Fruit fly (Drosophila melanogaster) whole organism, embryonic: ENCODE measurements around the gene CG15203.

Experiments
- CG10209 ChIP-seq: fragments of 200-800 bp; sonication (Bioruptor generic); optimal IDR thresholded peaks from 3 replicates; lab custom pipeline; 2017; ENCODE audit warnings: missing biosample characterization, mild to moderate bottlenecking, missing genetic modification characterization, missing genetic modification reagents
- CG10267 ChIP-seq: fragments of 200-800 bp; sonication (Bioruptor generic); optimal IDR thresholded peaks from 2 replicates; lab custom pipeline; 2018; ENCODE audit warnings: missing biosample characterization, mild to moderate bottlenecking, missing genetic modification characterization, moderate library complexity
- CG11560 ChIP-seq: fragments of 200-800 bp; sonication (Bioruptor generic); IDR thresholded peaks from 3 replicates; pipeline ENCODE4 v1.3.6; 2022; ENCODE audit warnings: missing biosample characterization, missing genetic modification characterization
- CG12942 ChIP-seq: fragments of 200-800 bp; sonication (Bioruptor generic); optimal IDR thresholded peaks from 3 replicates; lab custom pipeline; 2016; ENCODE audit warnings: missing biosample characterization, missing genetic modification characterization
- CG13296 ChIP-seq: fragments of 200-800 bp; sonication (Bioruptor generic); optimal IDR thresholded peaks from 3 replicates; lab custom pipeline; 2018; ENCODE audit warnings: missing biosample characterization, mild to moderate bottlenecking, missing genetic modification characterization
- CG16779 ChIP-seq: fragments of 200-800 bp; sonication (Bioruptor generic); IDR thresholded peaks from 2 replicates; pipeline ENCODE4 v1.3.6; 2022; ENCODE audit warnings: missing biosample characterization, missing genetic modification characterization
- CG17328 ChIP-seq: fragments of 200-800 bp; sonication (Bioruptor generic); IDR thresholded peaks from 2 replicates; pipeline ENCODE4 v1.3.6; 2022; ENCODE audit warnings: missing biosample characterization, missing genetic modification characterization
- CG17912 ChIP-seq: fragments of 200-800 bp; sonication (Bioruptor generic); optimal IDR thresholded peaks from 2 replicates; lab custom pipeline; 2018; ENCODE audit warnings: missing biosample characterization, mild to moderate bottlenecking, missing genetic modification characterization
- CG1832 ChIP-seq: fragments of 200-800 bp; sonication (Bioruptor generic); optimal IDR thresholded peaks from 2 replicates; lab custom pipeline; 2017; ENCODE audit warnings: missing biosample characterization, mild to moderate bottlenecking, missing genetic modification characterization, inconsistent platforms
- CG2678 ChIP-seq: fragments of 200-800 bp; sonication (Bioruptor generic); optimal IDR thresholded peaks from 3 replicates; lab custom pipeline; 2019; ENCODE audit warnings: missing biosample characterization, mild to moderate bottlenecking, missing genetic modification characterization, moderate library complexity
- CG33213 ChIP-seq: fragments of 200-800 bp; sonication (Bioruptor generic); optimal IDR thresholded peaks from 3 replicates; lab custom pipeline; 2016; ENCODE audit warnings: missing biosample characterization, missing genetic modification characterization
- CG33557 ChIP-seq: fragments of 200-800 bp; sonication (Bioruptor generic); optimal IDR thresholded peaks from 2 replicates; lab custom pipeline; 2019; ENCODE audit warnings: missing biosample characterization, mild to moderate bottlenecking, missing genetic modification characterization, moderate library complexity
- CG3407 ChIP-seq: fragments of 200-800 bp; sonication (Bioruptor generic); optimal IDR thresholded peaks from 2 replicates; lab custom pipeline; 2018; ENCODE audit warnings: missing biosample characterization, mild to moderate bottlenecking, missing genetic modification characterization
- CG5245 ChIP-seq: fragments of 200-800 bp; sonication (Bioruptor generic); optimal IDR thresholded peaks from 3 replicates; lab custom pipeline; 2016; ENCODE audit warnings: missing biosample characterization, missing genetic modification characterization
- CG6791 ChIP-seq: fragments of 200-800 bp; sonication (Bioruptor generic); IDR thresholded peaks from 3 replicates; pipeline ENCODE4 v1.3.6; 2022; ENCODE audit warnings: missing biosample characterization, missing genetic modification characterization; ENCODE audit not compliant: partially characterized antibody
- CG9437 ChIP-seq: fragments of 200-800 bp; sonication (Bioruptor generic); optimal IDR thresholded peaks from 2 replicates; lab custom pipeline; 2018; ENCODE audit warnings: missing biosample characterization, mild to moderate bottlenecking, missing genetic modification characterization
- CG9932 ChIP-seq: fragments of 200-800 bp; sonication (Bioruptor generic); IDR thresholded peaks from 2 replicates; pipeline ENCODE4 v1.3.6; 2022; ENCODE audit warnings: missing biosample characterization, missing genetic modification characterization
- CTCF ChIP-seq: fragments of 200-800 bp; sonication (Bioruptor generic); optimal IDR thresholded peaks from 2 replicates; lab custom pipeline; 2017; ENCODE audit warnings: missing biosample characterization, mild to moderate bottlenecking, missing genetic modification characterization, moderate library complexity
- CoRest ChIP-seq: fragments of 200-800 bp; sonication (Bioruptor generic); optimal IDR thresholded peaks from 3 replicates; lab custom pipeline; 2018; ENCODE audit warnings: missing biosample characterization, mild to moderate bottlenecking, missing genetic modification characterization, moderate library complexity
- ERR ChIP-seq: fragments of 200-800 bp; sonication (Bioruptor generic); optimal IDR thresholded peaks from 2 replicates; lab custom pipeline; 2016; ENCODE audit warnings: missing biosample characterization, missing genetic modification characterization
- Fer3 ChIP-seq: fragments of 200-800 bp; sonication (Bioruptor generic); optimal IDR thresholded peaks from 2 replicates; lab custom pipeline; 2018; ENCODE audit warnings: missing biosample characterization, mild to moderate bottlenecking, missing genetic modification characterization, moderate library complexity
- HHEX ChIP-seq: fragments of 200-800 bp; sonication (Bioruptor generic); optimal IDR thresholded peaks from 3 replicates; lab custom pipeline; 2017; ENCODE audit warnings: missing biosample characterization, mild to moderate bottlenecking, missing genetic modification characterization, missing genetic modification reagents
- Hr39 ChIP-seq: fragments of >200 bp; optimal IDR thresholded peaks from 2 replicates; lab custom pipeline; 2017
- Lpt ChIP-seq: fragments of >200 bp; optimal IDR thresholded peaks from 2 replicates; lab custom pipeline; 2018; ENCODE audit warnings: missing biosample characterization, missing genetic modification characterization
- MTF-1 ChIP-seq: fragments of 200-800 bp; sonication (Bioruptor generic); optimal IDR thresholded peaks from 2 replicates; lab custom pipeline; 2018; ENCODE audit warnings: missing biosample characterization, mild to moderate bottlenecking, missing genetic modification characterization, borderline replicate concordance
- NC2β ChIP-seq: fragments of 200-800 bp; sonication (Bioruptor generic); optimal IDR thresholded peaks from 2 replicates; lab custom pipeline; 2016; ENCODE audit warnings: missing biosample characterization, missing genetic modification characterization
- NFAT ChIP-seq: fragments of 200-800 bp; sonication (Bioruptor generic); IDR thresholded peaks from 2 replicates; pipeline ENCODE4 v1.3.6; 2022; ENCODE audit warnings: missing biosample characterization, missing genetic modification characterization
- Ssrp ChIP-seq: fragments of 200-800 bp; sonication (Bioruptor generic); optimal IDR thresholded peaks from 2 replicates; lab custom pipeline; 2018; ENCODE audit warnings: missing biosample characterization, mild to moderate bottlenecking, missing genetic modification characterization, moderate library complexity
- Xrp1 ChIP-seq: fragments of 200-800 bp; sonication (Bioruptor generic); IDR thresholded peaks from 2 replicates; pipeline ENCODE4 v1.3.6; 2022; ENCODE audit warnings: missing biosample characterization, missing genetic modification characterization
- YL-1 ChIP-seq: fragments of 200-800 bp; sonication (Bioruptor generic); optimal IDR thresholded peaks from 3 replicates; lab custom pipeline; 2017; ENCODE audit warnings: missing biosample characterization, mild to moderate bottlenecking, missing genetic modification characterization
- chm ChIP-seq: fragments of 200-800 bp; sonication (Bioruptor generic); IDR thresholded peaks from 2 replicates; pipeline ENCODE4 v1.3.6; 2022; ENCODE audit warnings: missing biosample characterization, missing genetic modification characterization
- crc ChIP-seq: fragments of 200-800 bp; sonication (Bioruptor generic); optimal IDR thresholded peaks from 2 replicates; lab custom pipeline; 2016; ENCODE audit warnings: missing biosample characterization, missing genetic modification characterization
- danr ChIP-seq: fragments of 200-800 bp; sonication (Bioruptor generic); IDR thresholded peaks from 2 replicates; pipeline ENCODE4 v1.3.6; 2022; ENCODE audit warnings: missing biosample characterization, missing genetic modification characterization
- dmrt11E ChIP-seq: fragments of 200-800 bp; sonication (Bioruptor generic); optimal IDR thresholded peaks from 3 replicates; lab custom pipeline; 2018; ENCODE audit warnings: missing biosample characterization, mild to moderate bottlenecking, missing genetic modification characterization, moderate library complexity
- dysf ChIP-seq: fragments of 200-800 bp; sonication (Bioruptor generic); IDR thresholded peaks from 3 replicates; pipeline ENCODE4 v1.3.6; 2022; ENCODE audit warnings: missing biosample characterization, missing genetic modification characterization
- eyg ChIP-seq: fragments of 200-800 bp; sonication (Bioruptor generic); optimal IDR thresholded peaks from 3 replicates; lab custom pipeline; 2016; ENCODE audit warnings: missing biosample characterization, missing genetic modification characterization
- fd102C ChIP-seq: fragments of 200-800 bp; sonication (Bioruptor generic); optimal IDR thresholded peaks from 2 replicates; lab custom pipeline; 2018; ENCODE audit warnings: missing biosample characterization, mild to moderate bottlenecking, missing genetic modification characterization, moderate library complexity
- gcm2 ChIP-seq: fragments of 200-800 bp; sonication (Bioruptor generic); optimal IDR thresholded peaks from 2 replicates; lab custom pipeline; 2016; ENCODE audit warnings: missing biosample characterization, missing genetic modification characterization
- gfzf ChIP-seq: fragments of 200-800 bp; sonication (Bioruptor generic); optimal IDR thresholded peaks from 2 replicates; lab custom pipeline; 2016; ENCODE audit warnings: missing biosample characterization, mild to moderate bottlenecking, missing genetic modification characterization, moderate library complexity
- her ChIP-seq: fragments of 200-800 bp; sonication (Bioruptor generic); optimal IDR thresholded peaks from 2 replicates; lab custom pipeline; 2016; ENCODE audit warnings: missing biosample characterization, missing genetic modification characterization
- kay ChIP-seq: fragments of 200-800 bp; sonication (Bioruptor generic); optimal IDR thresholded peaks from 2 replicates; lab custom pipeline; 2016; ENCODE audit warnings: missing biosample characterization, missing genetic modification characterization
- kni ChIP-seq: fragments of 200-800 bp; sonication (Bioruptor generic); optimal IDR thresholded peaks from 3 replicates; lab custom pipeline; 2017; ENCODE audit warnings: mild to moderate bottlenecking, missing biosample characterization, missing genetic modification reagents, missing genetic modification characterization
- mam ChIP-seq: fragments of 200-800 bp; sonication (Bioruptor generic); optimal IDR thresholded peaks from 3 replicates; lab custom pipeline; 2016; ENCODE audit warnings: missing biosample characterization, missing genetic modification characterization
- nmo ChIP-seq: fragments of 200-800 bp; sonication (Bioruptor generic); optimal IDR thresholded peaks from 2 replicates; lab custom pipeline; 2018; ENCODE audit warnings: missing biosample characterization, mild to moderate bottlenecking, missing genetic modification characterization, moderate library complexity
- odd ChIP-seq: fragments of 200-800 bp; sonication (Bioruptor generic); optimal IDR thresholded peaks from 2 replicates; lab custom pipeline; 2017; ENCODE audit warnings: missing biosample characterization, mild to moderate bottlenecking, missing genetic modification characterization
- onecut ChIP-seq: fragments of 200-800 bp; sonication (Bioruptor generic); IDR thresholded peaks from 2 replicates; pipeline ENCODE4 v1.3.6; 2022; ENCODE audit warnings: missing biosample characterization, missing genetic modification characterization
- pan ChIP-seq, 4 experiments: fragments of >200 bp in 3 of 4; fragments of 200-800 bp in 1 of 4; sonication (Bioruptor generic) in 1 of 4; optimal IDR thresholded peaks in 3 of 4; IDR thresholded peaks in 1 of 4; 2 replicates each; pipeline versions ENCODE4 v1.3.6 to Lab custom; 2017 to 2022; ENCODE audit warnings: missing biosample characterization in 2 of 4, missing genetic modification characterization in 2 of 4, mixed read lengths in 1 of 4
- pzg ChIP-seq: fragments of 200-800 bp; sonication (Bioruptor generic); optimal IDR thresholded peaks from 3 replicates; lab custom pipeline; 2018; ENCODE audit warnings: missing biosample characterization, mild to moderate bottlenecking, missing genetic modification characterization, moderate library complexity
- tx ChIP-seq: fragments of 200-800 bp; sonication (Bioruptor generic); optimal IDR thresholded peaks from 2 replicates; lab custom pipeline; 2016; ENCODE audit warnings: missing biosample characterization, missing genetic modification characterization
- zfh2 ChIP-seq: fragments of 200-800 bp; sonication (Bioruptor generic); optimal IDR thresholded peaks from 2 replicates; lab custom pipeline; 2016; ENCODE audit warnings: missing biosample characterization, missing genetic modification characterization

The CG15203 gene

DNA sequence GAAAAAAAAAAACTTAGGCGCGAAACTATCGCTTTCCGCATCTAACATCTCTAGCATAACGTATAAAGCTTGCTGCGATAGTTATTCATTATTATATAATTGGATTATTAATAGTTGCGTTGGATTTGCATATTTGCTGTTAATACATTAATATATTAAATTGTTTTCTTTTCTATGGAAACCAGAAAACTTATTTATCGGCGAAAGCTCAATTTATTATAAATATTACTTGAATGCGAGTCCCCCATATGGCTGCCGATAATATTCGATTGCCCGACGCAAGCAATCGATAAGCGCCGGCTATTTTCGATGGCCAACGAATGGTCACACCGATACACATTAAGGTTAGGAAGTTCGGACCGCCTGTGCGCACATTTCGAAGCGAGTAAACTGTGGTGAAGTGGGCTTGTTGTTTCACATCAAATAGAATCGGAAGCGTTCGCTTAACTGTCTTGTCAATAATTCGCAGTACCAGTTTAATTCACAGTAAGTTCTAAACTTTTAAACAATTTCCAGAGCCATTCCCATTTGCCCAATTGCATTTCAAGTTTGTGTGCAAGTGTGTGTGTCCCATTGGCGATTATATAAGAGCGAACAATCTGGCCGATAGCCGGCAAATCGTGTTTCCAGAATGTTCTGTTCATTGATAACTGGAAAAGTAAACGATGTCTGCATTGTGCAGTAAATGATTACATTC, 41.9 kb downstream of the CG15203 start, which contains the start of gene Hsp60A (continued):
- no peak for TF ChIP-seq crc (GFP tag; lab: Kevin White, UChicago)
- TF ChIP-seq CG12942 (GFP tag; lab: Kevin White, UChicago): peak; percentile 15
- TF ChIP-seq Lpt (GFP tag; lab: Kevin White, UChicago): no peak
- peak; percentile 33 for TF ChIP-seq dmrt11E
- TF ChIP-seq CTCF (GFP tag; lab: Kevin White, UChicago): no peak
- peak; percentile 36 for TF ChIP-seq CG13296 (GFP tag; lab: Kevin White, UChicago)
- no peak for TF ChIP-seq CG17912
- TF ChIP-seq odd (GFP tag; lab: Kevin White, UChicago): no peak
- no peak for TF ChIP-seq pan (optimal IDR thresholded peaks at IDR 0.05; lab: Kevin White, UChicago)
- TF ChIP-seq pan (GFP tag; optimal IDR thresholded peaks at IDR 0.05 in 1 of 2, IDR thresholded peaks at IDR 0.05 in 1 of 2): peak in 1 of 2 experiments; percentile 39
- TF ChIP-seq MTF-1: no peak
- TF ChIP-seq YL-1 (GFP tag; lab: Kevin White, UChicago): peak; percentile 6
- TF ChIP-seq Xrp1 (GFP tag; lab: Robert Waterston, UW): peak; percentile 28; the same call in 1 of the 2 replicates
- TF ChIP-seq mam (GFP tag; lab: Kevin White, UChicago): peak; percentile 34
- no peak for TF ChIP-seq CG16779 (GFP tag; lab: Robert Waterston, UW)
- TF ChIP-seq ERR: no peak
- TF ChIP-seq tx (GFP tag; lab: Kevin White, UChicago): no peak
- TF ChIP-seq gfzf: peak; percentile 66
- TF ChIP-seq nmo (GFP tag; lab: Kevin White, UChicago): peak; percentile 75
- TF ChIP-seq CG6791 (GFP tag; lab: Robert Waterston, UW): peak; percentile 78
- TF ChIP-seq CoRest (tag; lab: Kevin White, UChicago): peak; percentile 69
- TF ChIP-seq CG33213 (GFP tag; lab: Kevin White, UChicago): no peak
- no peak for TF ChIP-seq her (GFP tag; lab: Kevin White, UChicago)
- TF ChIP-seq onecut (GFP tag; lab: Robert Waterston, UW): no peak
- peak; percentile 18 for TF ChIP-seq HHEX
- no peak for TF ChIP-seq CG5245 (GFP tag; lab: Kevin White, UChicago)
- peak; percentile 48 for TF ChIP-seq Ssrp
- TF ChIP-seq zfh2 (GFP tag; lab: Kevin White, UChicago): no peak
- TF ChIP-seq pzg (GFP tag; lab: Kevin White, UChicago): peak; percentile 73
- TF ChIP-seq CG9932 (GFP tag; lab: Robert Waterston, UW): peak; percentile 69
- no peak; the same call in 2 of the 3 replicates for TF ChIP-seq dysf
- TF ChIP-seq danr (GFP tag; lab: Robert Waterston, UW): no peak
- TF ChIP-seq eyg (GFP tag; lab: Kevin White, UChicago): no peak
- TF ChIP-seq CG11560 (tag; lab: Robert Waterston, UW): peak; percentile 98
- TF ChIP-seq chm (GFP tag; lab: Robert Waterston, UW): no peak; the same call in 1 of the 2 replicates
- peak; percentile 35 for TF ChIP-seq CG33557 (GFP tag; lab: Kevin White, UChicago)
- no peak for TF ChIP-seq CG1832 (GFP tag; lab: Kevin White, UChicago)
- no peak for TF ChIP-seq Hr39
- TF ChIP-seq CG3407 (GFP tag; lab: Kevin White, UChicago): no peak
- TF ChIP-seq NFAT (GFP tag; lab: Robert Waterston, UW): no peak
- TF ChIP-seq fd102C: no peak
- TF ChIP-seq CG10209 (GFP tag; lab: Kevin White, UChicago): peak; percentile 39
- TF ChIP-seq gcm2 (GFP tag; lab: Kevin White, UChicago): no peak
- TF ChIP-seq CG10267 (tag; lab: Kevin White, UChicago): peak; percentile 58
- TF ChIP-seq Fer3: peak; percentile 54
- TF ChIP-seq NC2β (GFP tag; lab: Kevin White, UChicago): no peak
- peak; percentile 98 for TF ChIP-seq CG9437
- TF ChIP-seq kay (GFP tag; lab: Kevin White, UChicago): peak; percentile 15
- no peak for TF ChIP-seq CG17328 (GFP tag; lab: Robert Waterston, UW)
- peak; percentile 67 for TF ChIP-seq CG2678 (tag; lab: Kevin White, UChicago)
- TF ChIP-seq kni (GFP tag; lab: Kevin White, UChicago): no peak
